Fruit fly (Drosophila melanogaster): ENCODE measurements around the gene CRIF.

DNA sequence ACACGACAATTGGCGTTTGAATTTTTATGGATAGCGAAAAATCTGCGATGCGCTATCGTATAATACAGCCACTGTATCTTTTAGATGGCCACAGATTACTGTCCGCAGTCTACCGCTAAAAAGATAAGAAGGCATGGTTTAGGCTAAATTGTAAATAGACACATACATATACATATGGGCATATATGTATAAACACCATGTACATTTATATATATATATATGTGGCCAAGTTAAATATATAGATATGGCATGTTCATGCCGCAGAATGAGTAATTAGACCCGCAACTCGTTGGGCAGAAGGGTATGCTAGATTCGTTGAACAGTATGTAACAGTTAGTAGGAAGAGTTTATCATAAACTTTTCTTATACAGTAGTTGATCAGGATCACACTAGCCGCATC, 6.6 kb downstream of the CRIF start, which contains the start of gene CapaR:
- TF ChIP-seq pan (optimal IDR thresholded peaks at IDR 0.05) = no peak
- TF ChIP-seq CG8478 (optimal IDR thresholded peaks at IDR 0.05) = no peak
- TF ChIP-seq psq (optimal IDR thresholded peaks at IDR 0.05) = no peak
- TF ChIP-seq Dll (optimal IDR thresholded peaks at IDR 0.05) = no peak
- TF ChIP-seq usp (GFP tag; optimal IDR thresholded peaks at IDR 0.05) = no peak
